Fruit fly (Drosophila melanogaster): ENCODE data around the gene Vps60.

The Vps60 gene

dm6 chr3L:17651717-17652651, 30.6 kb upstream of the Vps60 start (continued):
- TF ChIP-seq Hey (tag; optimal IDR thresholded peaks at IDR 0.05) (no peak), CG1602 (GFP tag; optimal IDR thresholded peaks at IDR 0.05) (no peak), Max (GFP tag; optimal IDR thresholded peaks at IDR 0.05) (no peak), ab (GFP tag; optimal IDR thresholded peaks at IDR 0.05) (no peak), CG13624 (GFP tag; optimal IDR thresholded peaks at IDR 0.05) (no peak), chm (GFP tag; IDR thresholded peaks at IDR 0.05) (no peak), gsb (GFP tag; IDR thresholded peaks at IDR 0.05) (no peak), Ptx1 (GFP tag; IDR thresholded peaks at IDR 0.05) (peak; percentile 31; the same call in 1 of the 2 replicates), fd3F (GFP tag; optimal IDR thresholded peaks at IDR 0.05) (no peak), CG2199 (GFP tag; IDR thresholded peaks at IDR 0.05) (no peak), CG8765 (GFP tag; IDR thresholded peaks at IDR 0.05) (no peak), CG11723 (GFP tag; optimal IDR thresholded peaks at IDR 0.05) (no peak), crol (GFP tag; IDR thresholded peaks at IDR 0.05) (0 out of 2 replicates have a peak, but pooled peaks have one; percentile 22), CG4282 (GFP tag; optimal IDR thresholded peaks at IDR 0.05) (no peak), zen2 (GFP tag; IDR thresholded peaks at IDR 0.05; ENCODE audit: partially characterized antibody) (no peak), mirr (GFP tag; optimal IDR thresholded peaks at IDR 0.05) (no peak), CG17829 (tag; optimal IDR thresholded peaks at IDR 0.05) (peak; percentile 20), Six4 (GFP tag; optimal IDR thresholded peaks at IDR 0.05) (no peak), org-1 (GFP tag; optimal IDR thresholded peaks at IDR 0.05) (no peak), Poxn (GFP tag; IDR thresholded peaks at IDR 0.05) (no peak), CG8924 (tag; optimal IDR thresholded peaks at IDR 0.05) (peak; percentile 35), CG14050 (GFP tag; IDR thresholded peaks at IDR 0.05) (no peak), gem (tag; optimal IDR thresholded peaks at IDR 0.05) (peak; percentile 53), CG3838 (GFP tag; optimal IDR thresholded peaks at IDR 0.05) (no peak), salm (tag; optimal IDR thresholded peaks at IDR 0.05) (no peak), Asciz (GFP tag; optimal IDR thresholded peaks at IDR 0.05) (peak; percentile 5), CG9876 (GFP tag; optimal IDR thresholded peaks at IDR 0.05) (no peak), CG17359 (tag; optimal IDR thresholded peaks at IDR 0.05) (peak; percentile 44), exex (tag; optimal IDR thresholded peaks at IDR 0.05) (peak; percentile 34), CG12155 (GFP tag; optimal IDR thresholded peaks at IDR 0.05) (no peak), lola (GFP tag; optimal IDR thresholded peaks at IDR 0.05) (no peak), nerfin-2 (GFP tag; IDR thresholded peaks at IDR 0.05; ENCODE audit: partially characterized antibody) (no peak), tup (GFP tag; optimal IDR thresholded peaks at IDR 0.05) (no peak), CG4328 (GFP tag; optimal IDR thresholded peaks at IDR 0.05) (no peak), so (GFP tag; IDR thresholded peaks at IDR 0.05) (no peak), scrt (GFP tag; optimal IDR thresholded peaks at IDR 0.05) (no peak), chn (GFP tag; optimal IDR thresholded peaks at IDR 0.05) (no peak), nom (GFP tag; optimal IDR thresholded peaks at IDR 0.05) (no peak), CG34224 (GFP tag; IDR thresholded peaks at IDR 0.05; ENCODE audit: partially characterized antibody) (no peak), dm (GFP tag; optimal IDR thresholded peaks at IDR 0.05) (no peak), sr (GFP tag; IDR thresholded peaks at IDR 0.05) (no peak; the same call in 1 of the 3 replicates), CG7839 (tag; optimal IDR thresholded peaks at IDR 0.05) (peak; percentile 27), CG1647 (GFP tag; optimal IDR thresholded peaks at IDR 0.05) (no peak), D19A (tag; optimal IDR thresholded peaks at IDR 0.05) (no peak), MBD-R2 (GFP tag; IDR thresholded peaks at IDR 0.05) (0 out of 2 replicates have a peak, but pooled peaks have one; percentile 19), pfk (GFP tag; optimal IDR thresholded peaks at IDR 0.05) (no peak), Camta (GFP tag; optimal IDR thresholded peaks at IDR 0.05) (peak; percentile 8), CG34422 (GFP tag; IDR thresholded peaks at IDR 0.05) (no peak), ro (GFP tag; IDR thresholded peaks at IDR 0.05) (no peak)

Data from whole organism, embryonic.